Worm (Caenorhabditis elegans) whole organism, L2 larva: Measurements from ENCODE around the gene ZK370.4.

Experiments
- C34F6.9 ChIP-seq: fragments of 150-350 bp; optimal IDR thresholded peaks from 2 replicates; lab custom pipeline; 2014; ENCODE audit warnings: missing biosample characterization, missing genetic modification characterization
- F13H6.1 ChIP-seq: sonication (generic microtip); optimal IDR thresholded peaks from 2 replicates; lab custom pipeline; 2016; ENCODE audit warnings: missing genetic modification characterization, missing compliant biosample characterization
- R02D3.7 ChIP-seq: fragments of 150-350 bp; optimal IDR thresholded peaks from 2 replicates; lab custom pipeline; 2014; ENCODE audit warnings: missing biosample characterization, missing genetic modification characterization
- Y55F3AM.14 ChIP-seq: fragments of 200-800 bp; sonication (Bioruptor generic); optimal IDR thresholded peaks from 2 replicates; lab custom pipeline; 2018; ENCODE audit warnings: mild to moderate bottlenecking, missing genetic modification characterization, missing compliant biosample characterization
- ZK546.5 ChIP-seq: sonication (generic microtip); optimal IDR thresholded peaks from 2 replicates; lab custom pipeline; 2017; ENCODE audit warnings: missing biosample characterization, missing genetic modification characterization
- alr-1 ChIP-seq: fragments of 150-350 bp; optimal IDR thresholded peaks from 2 replicates; lab custom pipeline; 2014; ENCODE audit warnings: missing biosample characterization, missing genetic modification characterization
- aly-2 ChIP-seq: fragments of 150-350 bp; optimal IDR thresholded peaks from 2 replicates; lab custom pipeline; 2014; ENCODE audit warnings: missing biosample characterization, missing genetic modification characterization
- ama-1 ChIP-seq: fragments of 150-350 bp; optimal IDR thresholded peaks from 2 replicates; lab custom pipeline; 2018; ENCODE audit warnings: inconsistent platforms
- blmp-1 ChIP-seq: sonication (generic microtip); optimal IDR thresholded peaks from 2 replicates; lab custom pipeline; 2017; ENCODE audit warnings: missing genetic modification characterization, mild to moderate bottlenecking, missing compliant biosample characterization, antibody characterized with exemption, moderate library complexity; ENCODE audit not compliant: insufficient read depth
- ceh-16 ChIP-seq: fragments of 150-350 bp; optimal IDR thresholded peaks from 2 replicates; lab custom pipeline; 2014; ENCODE audit warnings: missing biosample characterization, missing genetic modification characterization
- ceh-82 ChIP-seq: fragments of 150-350 bp; optimal IDR thresholded peaks from 2 replicates; lab custom pipeline; 2014; ENCODE audit warnings: missing biosample characterization, missing genetic modification characterization
- crh-2 ChIP-seq: sonication (generic microtip); optimal IDR thresholded peaks from 2 replicates; lab custom pipeline; 2017; ENCODE audit warnings: missing biosample characterization, missing genetic modification characterization
- dmd-4 ChIP-seq: sonication (generic microtip); optimal IDR thresholded peaks from 2 replicates; lab custom pipeline; 2017; ENCODE audit warnings: missing biosample characterization, missing genetic modification characterization
- egl-27 ChIP-seq: sonication (generic microtip); optimal IDR thresholded peaks from 3 replicates; lab custom pipeline; 2017; ENCODE audit warnings: missing biosample characterization, missing genetic modification reagents, missing genetic modification characterization
- elt-1 ChIP-seq: fragments of 150-350 bp; optimal IDR thresholded peaks from 2 replicates; lab custom pipeline; 2014; ENCODE audit warnings: missing biosample characterization, missing genetic modification characterization
- elt-3 ChIP-seq: sonication (generic microtip); optimal IDR thresholded peaks from 2 replicates; lab custom pipeline; 2017; ENCODE audit warnings: missing biosample characterization, missing genetic modification characterization
- fos-1 ChIP-seq: fragments of 150-350 bp; optimal IDR thresholded peaks from 2 replicates; lab custom pipeline; 2014; ENCODE audit warnings: missing biosample characterization, missing genetic modification characterization
- gmeb-1 ChIP-seq: fragments of 150-350 bp; optimal IDR thresholded peaks from 2 replicates; lab custom pipeline; 2014; ENCODE audit warnings: missing biosample characterization, missing genetic modification characterization
- lin-11 ChIP-seq: fragments of 150-350 bp; sonication (generic microtip); optimal IDR thresholded peaks from 2 replicates; lab custom pipeline; 2014; ENCODE audit warnings: missing biosample characterization, missing genetic modification characterization, inconsistent platforms, mixed read lengths
- lin-13 ChIP-seq: fragments of 150-350 bp; optimal IDR thresholded peaks from 2 replicates; lab custom pipeline; 2014; ENCODE audit warnings: missing biosample characterization, missing genetic modification reagents, missing genetic modification characterization
- lin-39 ChIP-seq: fragments of 150-350 bp; optimal IDR thresholded peaks from 2 replicates; lab custom pipeline; 2014; ENCODE audit warnings: missing biosample characterization, missing genetic modification reagents, missing genetic modification characterization
- lsy-2 ChIP-seq, 2 experiments: fragments of 150-350 bp in 1 of 2; sonication (generic microtip) in 1 of 2; optimal IDR thresholded peaks; 2 replicates each; lab custom pipeline; 2014 to 2017; ENCODE audit warnings: missing biosample characterization in 2 of 2, missing genetic modification characterization in 2 of 2
- mab-5 ChIP-seq: fragments of 150-350 bp; optimal IDR thresholded peaks from 2 replicates; lab custom pipeline; 2014; ENCODE audit warnings: missing biosample characterization, missing genetic modification characterization
- mbf-1 ChIP-seq: sonication (generic microtip); optimal IDR thresholded peaks from 2 replicates; lab custom pipeline; 2017; ENCODE audit warnings: missing biosample characterization, missing genetic modification characterization
- mdl-1 ChIP-seq, 2 experiments: fragments of 150-350 bp in 1 of 2; sonication (generic microtip) in 1 of 2; optimal IDR thresholded peaks; 2 replicates each; lab custom pipeline; 2017; ENCODE audit warnings: missing biosample characterization in 2 of 2, missing genetic modification characterization in 2 of 2
- nhr-10 ChIP-seq: sonication (generic microtip); optimal IDR thresholded peaks from 2 replicates; lab custom pipeline; 2017; ENCODE audit warnings: missing biosample characterization, missing genetic modification characterization
- nhr-11 ChIP-seq: fragments of 150-350 bp; optimal IDR thresholded peaks from 2 replicates; lab custom pipeline; 2014; ENCODE audit warnings: missing biosample characterization, missing genetic modification characterization
- nhr-12 ChIP-seq: fragments of 150-350 bp; optimal IDR thresholded peaks from 2 replicates; lab custom pipeline; 2014; ENCODE audit warnings: missing biosample characterization, missing genetic modification characterization
- nhr-129 ChIP-seq: fragments of 150-350 bp; optimal IDR thresholded peaks from 2 replicates; lab custom pipeline; 2014; ENCODE audit warnings: missing biosample characterization, missing genetic modification characterization
- nhr-21 ChIP-seq: fragments of 150-350 bp; optimal IDR thresholded peaks from 2 replicates; lab custom pipeline; 2014; ENCODE audit warnings: missing biosample characterization, missing genetic modification characterization
- nhr-23 ChIP-seq: fragments of 150-350 bp; optimal IDR thresholded peaks from 2 replicates; lab custom pipeline; 2014; ENCODE audit warnings: missing biosample characterization, missing genetic modification reagents, missing genetic modification characterization
- nhr-237 ChIP-seq: fragments of 150-350 bp; optimal IDR thresholded peaks from 2 replicates; lab custom pipeline; 2014; ENCODE audit warnings: missing biosample characterization, missing genetic modification characterization
- nhr-25 ChIP-seq: fragments of 150-350 bp; sonication (generic microtip); optimal IDR thresholded peaks from 3 replicates; lab custom pipeline; 2014; ENCODE audit warnings: missing biosample characterization, missing genetic modification characterization
- nhr-6 ChIP-seq: fragments of 150-350 bp; optimal IDR thresholded peaks from 2 replicates; lab custom pipeline; 2014; ENCODE audit warnings: missing biosample characterization, missing genetic modification characterization
- nhr-77 ChIP-seq: fragments of 150-350 bp; optimal IDR thresholded peaks from 2 replicates; lab custom pipeline; 2014; ENCODE audit warnings: missing biosample characterization, missing genetic modification characterization
- peb-1 ChIP-seq: fragments of 150-350 bp; optimal IDR thresholded peaks from 2 replicates; lab custom pipeline; 2014; ENCODE audit warnings: missing biosample characterization, missing genetic modification characterization
- sem-4 ChIP-seq: fragments of 150-350 bp; optimal IDR thresholded peaks from 2 replicates; lab custom pipeline; 2014; ENCODE audit warnings: missing biosample characterization, missing genetic modification reagents, missing genetic modification characterization
- skn-1 ChIP-seq: sonication (generic microtip); optimal IDR thresholded peaks from 2 replicates; lab custom pipeline; 2017; ENCODE audit warnings: missing biosample characterization, missing genetic modification characterization
- sma-3 ChIP-seq: sonication (generic microtip); optimal IDR thresholded peaks from 2 replicates; lab custom pipeline; 2016; ENCODE audit warnings: missing genetic modification reagents, missing genetic modification characterization, missing compliant biosample characterization
- sma-9 ChIP-seq, 2 experiments: fragments of 150-350 bp in 1 of 2; sonication (generic microtip) in 1 of 2; optimal IDR thresholded peaks; 2 replicates each; lab custom pipeline; 2014 to 2016; ENCODE audit warnings: missing genetic modification characterization in 2 of 2, mild to moderate bottlenecking in 1 of 2, missing biosample characterization in 1 of 2, missing compliant biosample characterization in 1 of 2, missing genetic modification reagents in 1 of 2, moderate library complexity in 1 of 2
- snpc-4 ChIP-seq: fragments of 150-350 bp; optimal IDR thresholded peaks from 2 replicates; lab custom pipeline; 2014; ENCODE audit warnings: missing biosample characterization, missing genetic modification characterization
- unc-39 ChIP-seq: fragments of 150-350 bp; optimal IDR thresholded peaks from 2 replicates; lab custom pipeline; 2014; ENCODE audit warnings: missing biosample characterization, missing genetic modification characterization
- unc-55 ChIP-seq: fragments of 150-350 bp; sonication (generic microtip); optimal IDR thresholded peaks from 3 replicates; lab custom pipeline; 2014; ENCODE audit warnings: missing biosample characterization, missing genetic modification reagents, missing genetic modification characterization
- unc-62 ChIP-seq: fragments of 150-350 bp; optimal IDR thresholded peaks from 2 replicates; lab custom pipeline; 2014; ENCODE audit warnings: missing biosample characterization, missing genetic modification reagents, missing genetic modification characterization
- zag-1 ChIP-seq: fragments of 150-350 bp; optimal IDR thresholded peaks from 2 replicates; lab custom pipeline; 2014; ENCODE audit warnings: missing biosample characterization, missing genetic modification characterization
- ztf-1 ChIP-seq: fragments of 200-800 bp; sonication (Bioruptor generic); conservative IDR thresholded peaks from 2 replicates; pipeline ENCODE4 v1.3.6; 2022; ENCODE audit warnings: missing genetic modification characterization, missing compliant biosample characterization
- ztf-11 ChIP-seq: sonication (generic microtip); optimal IDR thresholded peaks from 2 replicates; lab custom pipeline; 2017; ENCODE audit warnings: missing biosample characterization, missing genetic modification characterization
- ztf-4 ChIP-seq: fragments of 150-350 bp; optimal IDR thresholded peaks from 2 replicates; lab custom pipeline; 2014; ENCODE audit warnings: missing biosample characterization, missing genetic modification characterization

The ZK370.4 gene

DNA sequence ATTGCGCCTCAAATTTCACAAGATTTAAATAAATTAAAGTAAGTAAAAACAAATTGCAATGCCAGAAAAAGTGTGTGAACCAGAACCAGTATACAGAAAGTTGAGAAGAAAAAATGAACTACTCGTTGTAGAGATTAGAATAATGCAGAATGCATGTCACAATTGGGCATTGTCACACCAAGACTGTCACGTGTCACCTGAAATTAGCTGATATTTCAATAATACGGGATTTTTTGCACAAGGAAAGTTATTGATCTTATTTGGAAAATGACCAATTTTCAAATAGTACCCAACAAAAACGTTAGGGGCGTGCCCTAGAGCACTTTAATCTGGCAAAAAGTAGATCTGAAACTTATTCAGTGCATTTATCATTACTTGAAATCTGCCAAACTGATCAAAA, 10.7 kb upstream of the ZK370.4 start:
- TF ChIP-seq peb-1 (no peak), C34F6.9 (tag; lab: Kevin White, UChicago) (no peak), snpc-4 (tag; lab: Kevin White, UChicago) (no peak), sma-9 (GFP tag; optimal IDR thresholded peaks at IDR 0.05; lab: Kevin White, UChicago) (no peak), sma-9 (tag; optimal IDR thresholded peaks at IDR 0.05; lab: Kevin White, UChicago) (no peak), zag-1 (tag; lab: Kevin White, UChicago) (no peak), ceh-16 (no peak), Y55F3AM.14 (GFP tag; lab: Kevin White, UChicago) (no peak), nhr-11 (tag; lab: Kevin White, UChicago) (no peak), egl-27 (tag; lab: Kevin White, UChicago) (no peak), nhr-6 (tag; lab: Kevin White, UChicago) (no peak), nhr-237 (tag; lab: Kevin White, UChicago) (no peak), fos-1 (tag; lab: Kevin White, UChicago) (no peak), ZK546.5 (no peak)

DNA sequence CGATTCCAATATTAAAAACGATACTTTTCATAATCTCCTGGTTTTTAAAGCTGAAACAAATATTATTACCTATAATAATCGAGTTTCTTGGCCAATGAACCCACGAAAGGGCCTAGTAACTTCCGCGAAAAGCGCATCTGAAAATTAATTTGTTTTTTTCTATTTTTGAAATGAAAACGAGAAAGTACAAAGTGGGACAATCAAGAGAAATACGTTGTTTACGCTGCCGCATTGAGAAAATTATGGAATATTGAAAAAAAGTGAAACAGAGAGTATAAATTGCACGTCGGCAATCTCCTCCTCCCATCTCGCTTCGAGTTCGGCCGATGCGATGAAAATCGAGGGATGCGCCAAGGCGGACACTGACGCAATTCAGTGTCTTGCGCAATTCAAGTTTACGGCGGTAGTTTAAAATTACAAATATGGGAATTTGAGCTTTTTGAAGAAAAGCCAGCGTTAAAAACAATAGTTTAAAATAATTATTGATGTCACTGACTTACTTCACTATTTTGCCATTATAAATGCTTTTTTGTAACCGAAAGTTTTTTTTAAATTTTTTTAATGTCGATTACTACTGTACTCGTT, 10.2 kb upstream of the ZK370.4 start, which contains the start of gene pdhk-2:
Gene pdhk-2, minus strand, starts transcription at position 137 of the 585 bp plus-strand sequence.
- TF ChIP-seq elt-1: no peak
- peak; percentile 65 for TF ChIP-seq Y55F3AM.14 (GFP tag; lab: Kevin White, UChicago)
- no peak for TF ChIP-seq nhr-23
- TF ChIP-seq sem-4 (tag; lab: Kevin White, UChicago): peak; percentile 90
- TF ChIP-seq C34F6.9 (tag; lab: Kevin White, UChicago): peak; percentile 98
- TF ChIP-seq aly-2 (tag; lab: Kevin White, UChicago): no peak
- TF ChIP-seq unc-39 (tag; lab: Kevin White, UChicago): no peak
- TF ChIP-seq mab-5 (tag; lab: Kevin White, UChicago): peak; percentile 92
- peak; percentile 75 for TF ChIP-seq nhr-6 (tag; lab: Kevin White, UChicago)
- TF ChIP-seq nhr-237 (tag; lab: Kevin White, UChicago): no peak
- peak; percentile 61 for TF ChIP-seq snpc-4 (tag; lab: Kevin White, UChicago)
- TF ChIP-seq unc-55 (GFP tag; lab: Kevin White, UChicago): peak; percentile 99
- TF ChIP-seq sma-9 (GFP tag; optimal IDR thresholded peaks at IDR 0.05; lab: Kevin White, UChicago): peak; percentile 95
- no peak for TF ChIP-seq sma-9 (tag; optimal IDR thresholded peaks at IDR 0.05; lab: Kevin White, UChicago)
- peak; percentile 87 for TF ChIP-seq egl-27 (tag; lab: Kevin White, UChicago)
- peak; percentile 92 for TF ChIP-seq lin-13 (GFP tag; lab: Kevin White, UChicago)
- TF ChIP-seq nhr-11 (tag; lab: Kevin White, UChicago): no peak
- TF ChIP-seq alr-1: no peak
- no peak for TF ChIP-seq ztf-1 (GFP tag; lab: Robert Waterston, UW)
- TF ChIP-seq nhr-10 (tag; lab: Kevin White, UChicago): peak; percentile 75
- peak; percentile 89 for TF ChIP-seq fos-1 (tag; lab: Kevin White, UChicago)
- no peak for TF ChIP-seq lin-39 (tag; lab: Kevin White, UChicago)
- no peak for TF ChIP-seq peb-1
- TF ChIP-seq skn-1 (tag; lab: Kevin White, UChicago): no peak
- peak; percentile 92 for TF ChIP-seq lin-11
- TF ChIP-seq ceh-16: peak; percentile 92
- peak; percentile 90 for TF ChIP-seq ztf-4 (tag; lab: Kevin White, UChicago)
- TF ChIP-seq sma-3: peak; percentile 93
- TF ChIP-seq gmeb-1: peak; percentile 99
- peak; percentile 43 for TF ChIP-seq ztf-11 (tag; lab: Kevin White, UChicago)
- TF ChIP-seq crh-2 (tag; lab: Kevin White, UChicago): peak; percentile 95
- TF ChIP-seq blmp-1 (tag; lab: Kevin White, UChicago): peak; percentile 47
- TF ChIP-seq nhr-129 (tag; lab: Kevin White, UChicago): peak; percentile 92
- TF ChIP-seq nhr-77 (tag; lab: Kevin White, UChicago): peak; percentile 85
- TF ChIP-seq R02D3.7: peak; percentile 71
- TF ChIP-seq mbf-1 (tag; lab: Kevin White, UChicago): no peak
- TF ChIP-seq mdl-1 (tag; optimal IDR thresholded peaks at IDR 0.05; lab: Kevin White, UChicago): peak in 1 of 2 experiments; percentile 66
- TF ChIP-seq ZK546.5: peak; percentile 64
- peak; percentile 93 for TF ChIP-seq nhr-25
- TF ChIP-seq dmd-4 (tag; lab: Kevin White, UChicago): no peak
- TF ChIP-seq ceh-82 (tag; lab: Kevin White, UChicago): peak; percentile 77
- peak; percentile 45 for TF ChIP-seq ama-1
- peak; percentile 57 for TF ChIP-seq unc-62
- TF ChIP-seq lsy-2 (tag; optimal IDR thresholded peaks at IDR 0.05; lab: Kevin White, UChicago): peak; percentile 92 to 96
- TF ChIP-seq nhr-21: peak; percentile 89
- TF ChIP-seq elt-3 (tag; lab: Kevin White, UChicago): no peak
- peak; percentile 91 for TF ChIP-seq zag-1 (tag; lab: Kevin White, UChicago)
- peak; percentile 8 for TF ChIP-seq nhr-12 (tag; lab: Kevin White, UChicago)
- TF ChIP-seq F13H6.1 (tag; lab: Kevin White, UChicago): peak; percentile 94
